Worm (Caenorhabditis elegans) whole organism, young adult: Measurements from ENCODE around the gene szy-4.

Experiments used
- C17E4.6 ChIP-seq: fragments of 200-800 bp; sonication (Bioruptor generic); IDR thresholded peaks from 2 replicates; pipeline ENCODE4 v1.3.6; 2022; ENCODE audit warnings: missing genetic modification reagents, missing genetic modification characterization, missing compliant biosample characterization
- F10E7.11 ChIP-seq: sonication (generic microtip); optimal IDR thresholded peaks from 2 replicates; lab custom pipeline; 2017; ENCODE audit warnings: mild to moderate bottlenecking, missing genetic modification characterization, moderate library complexity, missing compliant biosample characterization
- F33H1.4 ChIP-seq: fragments of 200-800 bp; sonication (Bioruptor generic); IDR thresholded peaks from 2 replicates; pipeline ENCODE4 v1.3.6; 2022; ENCODE audit warnings: missing genetic modification reagents, missing genetic modification characterization, missing compliant biosample characterization
- F37B4.10 ChIP-seq: fragments of 200-800 bp; sonication (Bioruptor generic); IDR thresholded peaks from 2 replicates; pipeline ENCODE4 v1.3.6; 2022; ENCODE audit warnings: missing genetic modification characterization, missing compliant biosample characterization
- F49E8.2 ChIP-seq: sonication (generic microtip); optimal IDR thresholded peaks from 3 replicates; lab custom pipeline; 2017; ENCODE audit warnings: missing genetic modification characterization, mild to moderate bottlenecking, missing compliant biosample characterization, antibody characterized with exemption, moderate library complexity; ENCODE audit not compliant: insufficient read depth
- K12H6.12 ChIP-seq: fragments of 200-800 bp; sonication (Bioruptor generic); optimal IDR thresholded peaks from 2 replicates; lab custom pipeline; 2018; ENCODE audit warnings: mild to moderate bottlenecking, missing genetic modification characterization, missing compliant biosample characterization
- Y56A3A.18 ChIP-seq: fragments of 200-800 bp; sonication (Bioruptor generic); IDR thresholded peaks from 2 replicates; pipeline ENCODE4 v1.3.6; 2022; ENCODE audit warnings: missing genetic modification reagents, missing genetic modification characterization, missing compliant biosample characterization
- ZK185.1 ChIP-seq: sonication (generic microtip); optimal IDR thresholded peaks from 2 replicates; lab custom pipeline; 2016; ENCODE audit warnings: mild to moderate bottlenecking, missing genetic modification characterization, missing compliant biosample characterization; ENCODE audit not compliant: poor library complexity, severe bottlenecking
- aptf-2 ChIP-seq: fragments of 200-800 bp; sonication (Bioruptor generic); conservative IDR thresholded peaks from 2 replicates; pipeline ENCODE4 v1.3.6; 2022; ENCODE audit warnings: missing genetic modification reagents, missing genetic modification characterization, missing compliant biosample characterization
- atf-7 ChIP-seq: sonication (generic microtip); optimal IDR thresholded peaks from 2 replicates; lab custom pipeline; 2017; ENCODE audit warnings: mild to moderate bottlenecking, missing genetic modification characterization, missing compliant biosample characterization
- ceh-58 ChIP-seq: fragments of 200-800 bp; sonication (Bioruptor generic); IDR thresholded peaks from 2 replicates; pipeline ENCODE4 v1.3.6; 2022; ENCODE audit warnings: missing genetic modification characterization, missing compliant biosample characterization
- die-1 ChIP-seq: sonication (generic microtip); optimal IDR thresholded peaks from 2 replicates; lab custom pipeline; 2016; ENCODE audit warnings: missing genotype, mild to moderate bottlenecking, missing genetic modification characterization, missing compliant biosample characterization
- efl-1 ChIP-seq: fragments of 150-350 bp; optimal IDR thresholded peaks from 2 replicates; lab custom pipeline; 2014; ENCODE audit warnings: missing biosample characterization, missing genetic modification reagents, missing genetic modification characterization
- ets-4 ChIP-seq: fragments of 200-800 bp; sonication (Bioruptor generic); optimal IDR thresholded peaks from 2 replicates; lab custom pipeline; 2018; ENCODE audit warnings: mild to moderate bottlenecking, missing genetic modification characterization, missing compliant biosample characterization
- him-1 ChIP-seq: sonication (generic microtip); optimal IDR thresholded peaks from 2 replicates; lab custom pipeline; 2016; ENCODE audit warnings: missing genotype, missing genetic modification reagents, missing genetic modification characterization, missing compliant biosample characterization
- hlh-26 ChIP-seq: fragments of 200-800 bp; sonication (Bioruptor generic); conservative IDR thresholded peaks from 2 replicates; pipeline ENCODE4 v1.3.6; 2022; ENCODE audit warnings: missing genetic modification reagents, missing genetic modification characterization, missing compliant biosample characterization
- lin-26 ChIP-seq: fragments of 200-800 bp; sonication (Bioruptor generic); IDR thresholded peaks from 2 replicates; pipeline ENCODE4 v1.3.6; 2022; ENCODE audit warnings: missing genetic modification reagents, missing genetic modification characterization, missing compliant biosample characterization
- lin-35 ChIP-seq, 3 experiments: fragments of 150-350 bp in 2 of 3; sonication (generic microtip) in 1 of 3; optimal IDR thresholded peaks; 2 replicates each; lab custom pipeline; 2014 to 2018; ENCODE audit warnings: missing biosample characterization in 3 of 3, missing genetic modification characterization in 3 of 3, missing genetic modification reagents in 3 of 3
- lin-40 ChIP-seq: sonication (generic microtip); optimal IDR thresholded peaks from 2 replicates; lab custom pipeline; 2016; ENCODE audit warnings: missing genetic modification characterization, mild to moderate bottlenecking, missing compliant biosample characterization, missing genotype, missing genetic modification reagents
- madf-10 ChIP-seq: sonication (generic microtip); optimal IDR thresholded peaks from 2 replicates; lab custom pipeline; 2016; ENCODE audit warnings: mild to moderate bottlenecking, missing genetic modification characterization, missing compliant biosample characterization
- mxl-1 ChIP-seq: sonication (generic microtip); optimal IDR thresholded peaks from 2 replicates; lab custom pipeline; 2016; ENCODE audit warnings: missing genetic modification characterization, missing compliant biosample characterization
- pbrm-1 ChIP-seq: fragments of 200-800 bp; sonication (Bioruptor generic); IDR thresholded peaks from 2 replicates; pipeline ENCODE4 v1.3.6; 2022; ENCODE audit warnings: missing genetic modification reagents, missing genetic modification characterization, missing compliant biosample characterization
- snpc-3.4 ChIP-seq: sonication (generic microtip); optimal IDR thresholded peaks from 2 replicates; lab custom pipeline; 2017; ENCODE audit warnings: missing genetic modification characterization, mild to moderate bottlenecking, missing compliant biosample characterization, antibody characterized with exemption, moderate library complexity, missing genotype, missing genetic modification reagents
- somi-1 ChIP-seq: fragments of 200-800 bp; sonication (Bioruptor generic); optimal IDR thresholded peaks from 2 replicates; lab custom pipeline; 2018; ENCODE audit warnings: mild to moderate bottlenecking, missing genetic modification characterization, missing compliant biosample characterization
- unc-130 ChIP-seq: sonication (generic microtip); optimal IDR thresholded peaks from 2 replicates; lab custom pipeline; 2016; ENCODE audit warnings: missing genetic modification reagents, missing genetic modification characterization, missing compliant biosample characterization
- unc-62 ChIP-seq: fragments of 150-350 bp; optimal IDR thresholded peaks from 2 replicates; lab custom pipeline; 2014; ENCODE audit warnings: missing biosample characterization, missing genetic modification reagents, missing genetic modification characterization
- xnd-1 ChIP-seq: sonication (generic microtip); optimal IDR thresholded peaks from 2 replicates; lab custom pipeline; 2016; ENCODE audit warnings: missing genotype, missing genetic modification reagents, missing genetic modification characterization, missing compliant biosample characterization
- zim-3 ChIP-seq: sonication (generic microtip); optimal IDR thresholded peaks from 2 replicates; lab custom pipeline; 2017; ENCODE audit warnings: mild to moderate bottlenecking, missing genetic modification characterization, moderate library complexity, missing compliant biosample characterization
- ztf-22 ChIP-seq: fragments of 200-800 bp; sonication (Bioruptor generic); optimal IDR thresholded peaks from 2 replicates; lab custom pipeline; 2018; ENCODE audit warnings: mild to moderate bottlenecking, missing genetic modification characterization, moderate library complexity, missing compliant biosample characterization
- ztf-28 ChIP-seq: fragments of 200-800 bp; sonication (Bioruptor generic); IDR thresholded peaks from 2 replicates; pipeline ENCODE4 v1.3.6; 2022; ENCODE audit warnings: missing genetic modification reagents, missing genetic modification characterization, missing compliant biosample characterization

Gene szy-4

DNA sequence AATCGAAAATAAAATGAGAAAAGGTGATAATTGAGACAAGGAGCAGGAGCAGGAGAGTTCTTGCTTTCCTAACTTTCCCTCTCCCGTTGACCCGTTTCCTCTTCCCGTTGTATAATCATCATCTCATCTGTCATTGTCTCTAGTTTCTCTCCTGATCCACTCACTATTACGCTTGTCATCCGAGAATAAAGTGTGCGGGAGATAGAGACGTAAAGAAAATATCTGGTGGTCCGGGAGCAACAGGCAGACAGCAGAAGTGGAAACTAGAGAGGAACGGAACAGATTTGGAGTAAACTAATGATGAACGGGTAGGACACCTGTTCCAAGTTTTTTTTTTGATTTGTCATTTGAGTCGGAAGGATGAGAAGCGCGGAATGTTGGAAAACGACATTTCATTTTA lies 28.3 kb upstream of the szy-4 start (continued):
- TF ChIP-seq aptf-2 (no peak), lin-26 (GFP tag; lab: Robert Waterston, UW) (no peak), unc-62 (GFP tag; lab: Kevin White, UChicago) (no peak), madf-10 (tag; lab: Kevin White, UChicago) (no peak)

DNA sequence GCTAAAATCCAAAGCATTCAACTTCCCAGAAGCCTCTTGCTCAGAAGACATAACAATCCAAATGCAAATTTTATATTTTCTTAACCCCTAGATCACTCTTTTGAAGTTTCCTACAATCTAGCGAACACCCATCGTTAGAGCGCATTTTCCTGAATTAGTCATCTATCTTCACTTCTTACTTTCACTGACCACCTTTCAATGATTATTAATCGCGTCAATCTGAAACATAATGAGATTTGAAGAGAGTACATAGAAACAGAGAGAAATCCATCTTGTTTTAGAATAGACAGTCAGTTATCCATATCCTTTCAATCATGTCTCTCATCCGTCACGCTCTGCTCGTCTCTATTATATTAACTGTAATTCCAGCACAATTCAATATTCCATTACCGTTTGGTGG lies 27.3 kb upstream of the szy-4 start, which contains the start of gene F40H3.3:
Gene F40H3.3, plus strand, starts transcription at position 280 of the 400 bp plus-strand sequence.
- no peak for TF ChIP-seq him-1
- TF ChIP-seq unc-130 (GFP tag; lab: Kevin White, UChicago): no peak
- TF ChIP-seq ZK185.1: no peak
- TF ChIP-seq efl-1: no peak

DNA sequence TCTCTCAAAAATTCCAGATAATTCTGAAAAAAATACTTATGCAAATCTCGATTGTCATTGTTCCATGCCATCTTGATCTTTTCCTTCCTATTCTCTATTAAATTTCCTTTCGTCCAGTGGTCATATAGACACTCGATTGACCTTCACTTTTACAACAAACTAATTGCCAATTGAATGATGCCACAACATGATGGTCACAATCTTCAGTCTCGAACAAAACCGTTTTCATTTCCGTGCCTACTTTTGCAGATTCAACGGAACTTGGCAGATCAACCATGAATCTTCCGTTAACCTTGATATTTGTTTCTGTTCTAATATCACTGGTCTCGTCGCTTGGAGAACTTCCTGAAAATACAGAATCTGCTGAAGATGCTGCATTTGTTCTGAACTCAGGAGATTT lies 25.1 kb upstream of the szy-4 start, which contains the start of gene F40H3.2:
Gene F40H3.2, plus strand, starts transcription at position 250 of the 400 bp plus-strand sequence.
- TF ChIP-seq ceh-58 (GFP tag; lab: Robert Waterston, UW): no peak
- TF ChIP-seq xnd-1 (tag; lab: Kevin White, UChicago): no peak
- no peak for TF ChIP-seq madf-10 (tag; lab: Kevin White, UChicago)
- TF ChIP-seq ets-4: no peak
- TF ChIP-seq ztf-22: no peak
- TF ChIP-seq mxl-1 (tag; lab: Kevin White, UChicago): no peak
- TF ChIP-seq hlh-26 (GFP tag; lab: Robert Waterston, UW): no peak
- no peak for TF ChIP-seq C17E4.6 (GFP tag; lab: Robert Waterston, UW)
- TF ChIP-seq pbrm-1: no peak
- no peak for TF ChIP-seq die-1
- no peak for TF ChIP-seq ztf-28
- no peak for TF ChIP-seq snpc-3.4 (tag; lab: Kevin White, UChicago)
- TF ChIP-seq F49E8.2 (tag; lab: Kevin White, UChicago): no peak
- TF ChIP-seq Y56A3A.18 (GFP tag; lab: Robert Waterston, UW): no peak
- no peak for TF ChIP-seq F33H1.4 (GFP tag; lab: Robert Waterston, UW)
- no peak for TF ChIP-seq atf-7 (tag; lab: Kevin White, UChicago)

DNA sequence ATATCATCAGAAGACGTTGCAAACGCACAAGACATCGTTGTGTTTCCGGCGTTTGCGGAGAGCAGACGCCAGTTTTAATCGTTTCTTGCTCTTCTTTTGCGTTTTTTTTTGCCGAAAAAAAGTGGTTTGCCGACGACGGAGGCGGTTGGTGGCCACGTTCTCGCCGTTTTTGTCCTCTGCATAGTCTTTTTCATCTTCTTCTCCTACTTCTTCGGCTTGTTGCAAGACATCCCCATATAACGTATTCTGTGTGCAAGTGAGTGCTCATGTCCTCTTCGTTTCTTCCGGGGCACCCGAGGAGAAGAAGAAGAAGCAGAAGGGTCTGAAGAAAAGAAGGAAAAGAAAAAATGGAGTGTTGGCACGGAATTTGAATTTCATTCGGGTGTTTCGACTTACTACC lies 23.5 kb upstream of the szy-4 start:
- no peak for TF ChIP-seq F37B4.10 (GFP tag; lab: Robert Waterston, UW)
- peak in 1 of 3 experiments; percentile 0 for TF ChIP-seq lin-35 (GFP tag; optimal IDR thresholded peaks at IDR 0.05; lab: Kevin White, UChicago)
- TF ChIP-seq, all 124 proteins: peak for 1

DNA sequence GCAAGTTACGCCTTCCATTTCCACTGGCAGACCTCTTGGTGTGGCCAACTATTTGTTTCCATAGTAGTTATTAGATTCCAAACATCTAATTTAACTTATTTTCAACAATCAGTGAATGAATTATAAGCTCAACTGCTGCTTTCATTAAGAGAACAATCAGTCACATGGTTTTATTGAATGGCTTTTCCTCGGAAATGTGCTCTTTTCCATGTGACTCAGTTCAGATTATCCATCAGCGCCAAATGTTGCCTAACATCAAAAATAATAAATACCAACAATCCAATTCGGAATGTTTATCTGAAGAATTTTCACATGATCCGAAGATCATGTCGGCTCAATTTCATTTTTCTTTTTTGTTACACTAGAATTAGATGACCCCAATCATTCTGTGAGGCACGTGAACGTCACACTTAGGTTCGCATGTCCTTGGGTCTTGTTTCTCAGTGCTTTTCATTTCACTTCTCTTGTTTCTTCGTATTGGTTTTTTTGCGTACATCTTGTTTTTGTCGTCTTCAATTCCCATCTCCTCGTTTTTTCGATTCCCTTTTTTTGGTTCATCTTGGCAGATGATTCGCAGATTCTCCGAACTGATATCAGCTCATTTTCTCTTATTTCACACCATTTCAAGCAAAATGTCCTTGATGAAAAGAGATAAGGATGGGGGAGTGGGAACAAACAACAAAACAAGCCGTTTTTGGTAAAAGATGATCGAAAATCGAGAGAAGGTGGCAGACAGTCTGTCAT lies 22.2 kb upstream of the szy-4 start:
- TF ChIP-seq zim-3 (tag; lab: Kevin White, UChicago) (no peak), F10E7.11 (tag; lab: Kevin White, UChicago) (no peak), somi-1 (GFP tag; lab: Kevin White, UChicago) (peak; percentile 38), lin-40 (tag; lab: Kevin White, UChicago) (peak; percentile 37), K12H6.12 (tag; lab: Kevin White, UChicago) (peak; percentile 4)
- TF ChIP-seq, all 124 proteins: peak for 3
